Worm (Caenorhabditis elegans) whole organism, midembryonic: ENCODE data around the gene srj-26.

Experiments used
- cog-1 ChIP-seq: sonication (generic microtip); optimal IDR thresholded peaks from 2 replicates; lab custom pipeline; 2016; ENCODE audit warnings: missing genetic modification characterization, missing compliant biosample characterization
- flt-1 ChIP-seq: fragments of 200-800 bp; sonication (Bioruptor generic); IDR thresholded peaks from 2 replicates; pipeline ENCODE4 v1.3.6; 2022; ENCODE audit warnings: missing genetic modification characterization, missing compliant biosample characterization
- med-1 ChIP-seq: sonication (generic microtip); optimal IDR thresholded peaks from 2 replicates; lab custom pipeline; 2017; ENCODE audit warnings: missing genetic modification characterization, mild to moderate bottlenecking, missing compliant biosample characterization, antibody characterized with exemption, missing genetic modification reagents; ENCODE audit not compliant: insufficient read depth

DNA sequence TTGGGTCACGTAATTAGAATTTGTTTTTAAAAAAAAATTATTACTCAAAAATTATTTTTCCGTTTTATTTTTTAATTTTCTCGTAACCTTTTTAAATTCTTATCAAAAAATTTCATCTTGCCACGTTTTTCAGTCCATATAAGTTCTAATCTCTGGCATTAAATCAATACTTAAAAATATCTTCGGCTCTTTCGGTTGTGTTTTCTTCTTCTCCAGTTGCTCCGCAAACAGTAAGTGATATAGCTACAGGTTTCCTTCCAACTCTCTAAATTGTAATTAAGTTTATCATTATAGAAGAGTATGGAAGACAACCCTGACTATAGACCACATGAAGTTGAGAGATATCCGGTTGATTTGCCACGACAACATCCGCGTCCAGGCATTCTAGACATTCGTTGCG is 23.2 kb downstream of the srj-26 start, which contains the start of gene ZK228.1:
- no peak for TF ChIP-seq cog-1 (tag; lab: Kevin White, UChicago)
- TF ChIP-seq flt-1 (GFP tag; lab: Robert Waterston, UW): no peak
- TF ChIP-seq med-1 (GFP tag; lab: Kevin White, UChicago): no peak
